Worm (Caenorhabditis elegans) whole organism, mixed stage, embryonic: ENCODE measurements around the gene Y104H12D.2.

Experiments used
- cnd-1 ChIP-seq: fragments of 200-800 bp; sonication (Bioruptor generic); optimal IDR thresholded peaks from 2 replicates; lab custom pipeline; 2018; ENCODE audit warnings: mild to moderate bottlenecking, missing genetic modification characterization, missing compliant biosample characterization
- elt-3 ChIP-seq: fragments of 150-350 bp; optimal IDR thresholded peaks from 2 replicates; lab custom pipeline; 2014; ENCODE audit warnings: missing biosample characterization, missing genetic modification characterization
- lsy-2 ChIP-seq: fragments of 150-350 bp; optimal IDR thresholded peaks from 2 replicates; lab custom pipeline; 2014; ENCODE audit warnings: missing biosample characterization, missing genetic modification characterization
- mab-5 ChIP-seq: fragments of 150-350 bp; optimal IDR thresholded peaks from 2 replicates; lab custom pipeline; 2014; ENCODE audit warnings: missing biosample characterization, missing genetic modification characterization
- mep-1 ChIP-seq: fragments of 150-350 bp; optimal IDR thresholded peaks from 2 replicates; lab custom pipeline; 2017; ENCODE audit warnings: missing biosample characterization, missing genetic modification reagents, missing genetic modification characterization, inconsistent platforms
- nhr-237 ChIP-seq: fragments of 150-350 bp; optimal IDR thresholded peaks from 2 replicates; lab custom pipeline; 2014; ENCODE audit warnings: missing biosample characterization, missing genetic modification characterization
- pha-4 ChIP-seq: fragments of 150-350 bp; optimal IDR thresholded peaks from 2 replicates; lab custom pipeline; 2018; ENCODE audit warnings: missing biosample characterization, missing genetic modification reagents, missing genetic modification characterization
- unc-120 ChIP-seq: sonication (generic microtip); optimal IDR thresholded peaks from 2 replicates; lab custom pipeline; 2017; ENCODE audit warnings: missing genetic modification characterization, missing compliant biosample characterization; ENCODE audit not compliant: poor library complexity, severe bottlenecking
- unc-39 ChIP-seq: fragments of 150-350 bp; optimal IDR thresholded peaks from 2 replicates; lab custom pipeline; 2014; ENCODE audit warnings: missing biosample characterization, missing genetic modification characterization

DNA sequence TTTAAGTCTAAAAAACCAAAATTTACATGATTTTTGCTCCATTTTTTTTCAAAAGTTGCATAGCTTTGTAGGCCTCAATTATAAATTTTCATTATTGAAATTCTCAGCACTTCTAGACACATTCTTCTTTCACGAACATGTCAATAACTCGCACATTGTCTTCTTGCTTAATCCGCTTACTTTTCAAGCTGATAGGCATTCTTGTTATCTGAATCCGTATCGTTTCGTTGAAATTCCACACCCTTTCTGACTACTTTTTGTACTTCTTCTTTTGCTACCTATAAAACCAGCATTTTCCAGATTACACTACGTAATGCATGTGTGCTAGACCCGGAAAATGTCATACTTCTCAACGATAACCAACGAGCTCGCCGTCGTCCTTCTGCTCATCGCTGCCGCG is 38.5 kb downstream of the Y104H12D.2 start, which contains the start of gene W09G12.9:
- no peak for TF ChIP-seq elt-3
- TF ChIP-seq lsy-2 (tag; lab: Kevin White, UChicago), result no peak
- TF ChIP-seq unc-39 (tag; lab: Kevin White, UChicago), result no peak
- TF ChIP-seq nhr-237, result no peak
- no peak for TF ChIP-seq unc-120 (tag; lab: Kevin White, UChicago)
- TF ChIP-seq pha-4, result no peak
- TF ChIP-seq mab-5 (tag; lab: Kevin White, UChicago), result no peak
- no peak for TF ChIP-seq cnd-1
- no peak for TF ChIP-seq mep-1 (tag; lab: Kevin White, UChicago)
